Fruit fly (Drosophila melanogaster) whole organism, prepupa: ENCODE data around the gene kis.

Source experiments
- CG10631 ChIP-seq: fragments of 200-800 bp; sonication (Bioruptor generic); optimal IDR thresholded peaks from 2 replicates; lab custom pipeline; 2016; ENCODE audit warnings: missing biosample characterization, missing genetic modification characterization
- CG10669 ChIP-seq: fragments of 200-800 bp; sonication (Bioruptor generic); optimal IDR thresholded peaks from 3 replicates; lab custom pipeline; 2018; ENCODE audit warnings: missing biosample characterization, mild to moderate bottlenecking, missing genetic modification characterization, moderate library complexity
- CG11762 ChIP-seq: fragments of 200-800 bp; sonication (Bioruptor generic); optimal IDR thresholded peaks from 3 replicates; lab custom pipeline; 2016; ENCODE audit warnings: missing biosample characterization, missing genetic modification characterization; ENCODE audit not compliant: insufficient read depth
- CG11902 ChIP-seq: fragments of 200-800 bp; sonication (Bioruptor generic); optimal IDR thresholded peaks from 3 replicates; lab custom pipeline; 2016; ENCODE audit warnings: missing biosample characterization, missing genetic modification characterization
- CG3032 ChIP-seq: fragments of 200-800 bp; optimal IDR thresholded peaks from 2 replicates; lab custom pipeline; 2019; ENCODE audit warnings: missing biosample characterization, mild to moderate bottlenecking, missing genetic modification characterization, moderate library complexity
- CG32006 ChIP-seq: fragments of 200-800 bp; sonication (Bioruptor generic); optimal IDR thresholded peaks from 3 replicates; lab custom pipeline; 2017; ENCODE audit warnings: missing biosample characterization, mild to moderate bottlenecking, missing genetic modification characterization
- CG34406 ChIP-seq: fragments of 200-800 bp; sonication (Bioruptor generic); optimal IDR thresholded peaks from 3 replicates; lab custom pipeline; 2016; ENCODE audit warnings: missing biosample characterization, missing genetic modification characterization
- CG6276 ChIP-seq: fragments of 200-800 bp; sonication (Bioruptor generic); optimal IDR thresholded peaks from 2 replicates; lab custom pipeline; 2017; ENCODE audit warnings: missing biosample characterization, mild to moderate bottlenecking, missing genetic modification characterization
- CG6808 ChIP-seq: fragments of 200-800 bp; sonication (Bioruptor generic); optimal IDR thresholded peaks from 3 replicates; lab custom pipeline; 2017; ENCODE audit warnings: missing biosample characterization, missing genetic modification characterization, mild to moderate bottlenecking, moderate library complexity, missing genetic modification reagents
- CG6854 ChIP-seq: fragments of 200-800 bp; sonication (Bioruptor generic); optimal IDR thresholded peaks from 2 replicates; lab custom pipeline; 2017; ENCODE audit warnings: missing biosample characterization, mild to moderate bottlenecking, missing genetic modification characterization
- CG7368 ChIP-seq: fragments of 200-800 bp; sonication (Bioruptor generic); optimal IDR thresholded peaks from 3 replicates; lab custom pipeline; 2016; ENCODE audit warnings: missing biosample characterization, missing genetic modification characterization
- CG8119 ChIP-seq: fragments of 200-800 bp; sonication (Bioruptor generic); IDR thresholded peaks from 3 replicates; pipeline ENCODE4 v1.3.6; 2022; ENCODE audit warnings: missing biosample characterization, missing genetic modification characterization
- CG8632 ChIP-seq: fragments of 200-800 bp; sonication (Bioruptor generic); optimal IDR thresholded peaks from 3 replicates; lab custom pipeline; 2016; ENCODE audit warnings: missing biosample characterization, missing genetic modification characterization
- CG9139 ChIP-seq: fragments of 200-800 bp; sonication (Bioruptor generic); optimal IDR thresholded peaks from 3 replicates; lab custom pipeline; 2017; ENCODE audit warnings: missing biosample characterization, mild to moderate bottlenecking, missing genetic modification characterization
- Eip78C ChIP-seq: fragments of 200-800 bp; sonication (Bioruptor generic); peaks from one replicate; lab custom pipeline; 2016; ENCODE audit warnings: missing biosample characterization, missing genetic modification characterization
- Ets96B ChIP-seq: fragments of 200-800 bp; optimal IDR thresholded peaks from 2 replicates; lab custom pipeline; 2019; ENCODE audit warnings: missing biosample characterization, mild to moderate bottlenecking, missing genetic modification characterization, moderate library complexity
- Hr38 ChIP-seq: sonication (Bioruptor generic); optimal IDR thresholded peaks from 2 replicates; lab custom pipeline; 2016; ENCODE audit warnings: missing biosample characterization, missing genetic modification characterization
- Hr39 ChIP-seq: fragments of 200-800 bp; sonication (Bioruptor generic); optimal IDR thresholded peaks from 2 replicates; lab custom pipeline; 2016; ENCODE audit warnings: missing biosample characterization, missing genetic modification characterization
- Met ChIP-seq: fragments of 200-800 bp; sonication (Bioruptor generic); optimal IDR thresholded peaks from 3 replicates; lab custom pipeline; 2016; ENCODE audit warnings: missing biosample characterization, missing genetic modification characterization
- Smox ChIP-seq: fragments of 200-800 bp; sonication (Bioruptor generic); optimal IDR thresholded peaks from 3 replicates; lab custom pipeline; 2016; ENCODE audit warnings: missing biosample characterization, missing genetic modification characterization
- Sox102F ChIP-seq: fragments of 200-800 bp; sonication (Bioruptor generic); optimal IDR thresholded peaks from 2 replicates; lab custom pipeline; 2016; ENCODE audit warnings: missing biosample characterization, mild to moderate bottlenecking, missing genetic modification characterization
- Sox14 ChIP-seq: fragments of 200-800 bp; sonication (Bioruptor generic); optimal IDR thresholded peaks from 3 replicates; lab custom pipeline; 2016; ENCODE audit warnings: missing biosample characterization, missing genetic modification characterization
- Sox15 ChIP-seq: fragments of 200-800 bp; sonication (Bioruptor generic); optimal IDR thresholded peaks from 3 replicates; lab custom pipeline; 2016; ENCODE audit warnings: missing biosample characterization, missing genetic modification characterization
- achi ChIP-seq: fragments of 200-800 bp; sonication (Bioruptor generic); optimal IDR thresholded peaks from 3 replicates; lab custom pipeline; 2016; ENCODE audit warnings: missing biosample characterization, missing genetic modification characterization
- cyc ChIP-seq: fragments of 200-800 bp; sonication (Bioruptor generic); optimal IDR thresholded peaks from 3 replicates; lab custom pipeline; 2016; ENCODE audit warnings: missing biosample characterization, missing genetic modification characterization
- dac ChIP-seq: fragments of 200-800 bp; sonication (Bioruptor generic); optimal IDR thresholded peaks from 2 replicates; lab custom pipeline; 2017; ENCODE audit warnings: missing biosample characterization, mild to moderate bottlenecking, missing genetic modification characterization
- dsx ChIP-seq: fragments of 200-800 bp; optimal IDR thresholded peaks from 3 replicates; lab custom pipeline; 2019; ENCODE audit warnings: missing biosample characterization, mild to moderate bottlenecking, missing genetic modification characterization, moderate library complexity; ENCODE audit not compliant: poor library complexity, severe bottlenecking
- fd59A ChIP-seq: fragments of 200-800 bp; sonication (Bioruptor generic); optimal IDR thresholded peaks from 2 replicates; lab custom pipeline; 2017; ENCODE audit warnings: missing biosample characterization, mild to moderate bottlenecking, missing genetic modification characterization, missing genetic modification reagents
- fd85E ChIP-seq: fragments of 200-800 bp; sonication (Bioruptor generic); optimal IDR thresholded peaks from 3 replicates; lab custom pipeline; 2016; ENCODE audit warnings: missing biosample characterization, missing genetic modification characterization
- fkh ChIP-seq: fragments of 200-800 bp; sonication (Bioruptor generic); optimal IDR thresholded peaks from 3 replicates; lab custom pipeline; 2017; ENCODE audit warnings: missing biosample characterization, mild to moderate bottlenecking, missing genetic modification characterization, moderate library complexity
- net ChIP-seq: fragments of 200-800 bp; sonication (Bioruptor generic); optimal IDR thresholded peaks from 3 replicates; lab custom pipeline; 2016; ENCODE audit warnings: missing biosample characterization, missing genetic modification characterization
- pdm3 ChIP-seq: fragments of 200-800 bp; sonication (Bioruptor generic); optimal IDR thresholded peaks from 3 replicates; lab custom pipeline; 2016; ENCODE audit warnings: missing biosample characterization, missing genetic modification characterization
- spab ChIP-seq: fragments of 200-800 bp; sonication (Bioruptor generic); optimal IDR thresholded peaks from 2 replicates; lab custom pipeline; 2017; ENCODE audit warnings: missing biosample characterization, mild to moderate bottlenecking, missing genetic modification characterization, missing genetic modification reagents
- svp ChIP-seq: fragments of 200-800 bp; sonication (Bioruptor generic); peaks from one replicate; lab custom pipeline; 2016; ENCODE audit warnings: missing biosample characterization, missing genetic modification characterization
- vri ChIP-seq: fragments of 200-800 bp; sonication (Bioruptor generic); optimal IDR thresholded peaks from 3 replicates; lab custom pipeline; 2016; ENCODE audit warnings: missing biosample characterization, mild to moderate bottlenecking, missing genetic modification characterization

Gene kis

dm6 chr2L:166115-167069 lies 84.2 kb downstream of the kis start (continued):
- peak; percentile 97 for TF ChIP-seq vri (GFP tag; lab: Kevin White, UChicago)
- TF ChIP-seq pdm3 (GFP tag; lab: Kevin White, UChicago) = peak; percentile 81
- peak; percentile 80 for TF ChIP-seq CG8632 (GFP tag; lab: Kevin White, UChicago)
- peak; percentile 94 for TF ChIP-seq CG32006 (GFP tag; lab: Kevin White, UChicago)
- TF ChIP-seq dsx (GFP tag; lab: Kevin White, UChicago) = peak; percentile 100
- TF ChIP-seq Ets96B = peak; percentile 94
- peak; percentile 87 for TF ChIP-seq achi (GFP tag; lab: Kevin White, UChicago)
- TF ChIP-seq CG6276 = peak; percentile 99
- TF ChIP-seq CG11762 (GFP tag; lab: Kevin White, UChicago) = peak; percentile 85
- peak; percentile 88 for TF ChIP-seq fd85E (GFP tag; lab: Kevin White, UChicago)
- TF ChIP-seq Smox (GFP tag; lab: Kevin White, UChicago) = peak; percentile 69
- peak; percentile 98 for TF ChIP-seq CG9139 (GFP tag; lab: Kevin White, UChicago)
- peak; percentile 84 for TF ChIP-seq Sox14 (GFP tag; lab: Kevin White, UChicago)
- TF ChIP-seq Eip78C (GFP tag; lab: Kevin White, UChicago) = peak; percentile 95
- TF ChIP-seq spab (GFP tag; lab: Kevin White, UChicago) = peak; percentile 95
- peak; percentile 85 for TF ChIP-seq CG34406
- TF ChIP-seq Hr39 (GFP tag; lab: Kevin White, UChicago) = peak; percentile 3

- peak; percentile 44 for TF ChIP-seq Sox14 (GFP tag; lab: Kevin White, UChicago)
- peak; percentile 12 for TF ChIP-seq Met (GFP tag; lab: Kevin White, UChicago)
- peak; percentile 16 for TF ChIP-seq CG6854 (GFP tag; lab: Kevin White, UChicago)
- TF ChIP-seq svp (GFP tag; lab: Kevin White, UChicago) = peak; percentile 86
- no peak for TF ChIP-seq CG7368
- TF ChIP-seq vri (GFP tag; lab: Kevin White, UChicago) = peak; percentile 47
- TF ChIP-seq, all 60 proteins: peak for 5
Measured at dm6 chr2L:165253-165890, 85.3 kb downstream of the kis start.

dm6 chr2L:163229-163628 lies 87.4 kb downstream of the kis start:
- TF ChIP-seq net (GFP tag; lab: Kevin White, UChicago) (no peak), CG11902 (GFP tag; lab: Kevin White, UChicago) (no peak), Sox15 (GFP tag; lab: Kevin White, UChicago) (no peak), fd59A (no peak), CG7368 (no peak), Sox14 (GFP tag; lab: Kevin White, UChicago) (no peak), fkh (GFP tag; lab: Kevin White, UChicago) (peak; percentile 24)
- TF ChIP-seq, all 60 proteins: peak for 1

dm6 chr2L:162208-162607 lies 88.4 kb downstream of the kis start:
- no peak for TF ChIP-seq Hr38
- no peak for TF ChIP-seq CG34406
- TF ChIP-seq Sox102F (GFP tag; lab: Kevin White, UChicago) = no peak
- TF ChIP-seq dsx (GFP tag; lab: Kevin White, UChicago) = no peak
- peak; percentile 25 for TF ChIP-seq CG10631 (GFP tag; lab: Kevin White, UChicago)
- TF ChIP-seq Met (GFP tag; lab: Kevin White, UChicago) = no peak
- TF ChIP-seq CG6808 = no peak
- TF ChIP-seq Eip78C (GFP tag; lab: Kevin White, UChicago) = peak; percentile 56
- no peak for TF ChIP-seq CG8119
- TF ChIP-seq CG10669 (GFP tag; lab: Kevin White, UChicago) = no peak
- no peak for TF ChIP-seq Sox15 (GFP tag; lab: Kevin White, UChicago)
- TF ChIP-seq pdm3 (GFP tag; lab: Kevin White, UChicago) = no peak
- no peak for TF ChIP-seq CG3032
- TF ChIP-seq fd85E (GFP tag; lab: Kevin White, UChicago) = no peak
- no peak for TF ChIP-seq cyc (GFP tag; lab: Kevin White, UChicago)
- no peak for TF ChIP-seq dac (GFP tag; lab: Kevin White, UChicago)
